Worm (Caenorhabditis elegans) whole organism, L4/young adult: ENCODE measurements around the gene W06G6.20.

Source experiments
- dao-5 ChIP-seq: sonication (generic microtip); optimal IDR thresholded peaks from 2 replicates; lab custom pipeline; 2016; ENCODE audit warnings: missing genotype, missing genetic modification characterization, moderate library complexity, missing compliant biosample characterization
- him-1 ChIP-seq: sonication (generic microtip); optimal IDR thresholded peaks from 2 replicates; lab custom pipeline; 2016; ENCODE audit warnings: missing genotype, missing genetic modification reagents, missing genetic modification characterization, missing compliant biosample characterization

DNA sequence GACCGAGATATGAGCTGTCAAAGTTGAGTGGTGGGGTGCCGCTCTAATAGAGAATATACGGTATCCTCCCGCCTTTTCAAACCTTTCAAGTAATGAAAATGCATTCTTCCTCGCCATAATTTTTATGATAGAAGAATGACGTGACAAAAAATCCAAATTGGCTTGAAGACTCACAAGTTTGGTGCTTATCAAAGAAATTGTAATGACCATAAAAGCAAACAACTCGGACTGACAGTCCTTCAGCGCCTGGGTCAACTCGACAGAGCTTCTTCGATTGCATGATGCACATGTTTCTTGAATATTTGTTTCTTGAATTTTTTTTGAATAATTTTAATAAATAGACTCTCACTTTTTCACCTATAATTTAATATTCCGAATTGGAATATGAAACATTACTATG lies 42.7 kb downstream of the W06G6.20 start:
- TF ChIP-seq him-1 (tag; lab: Kevin White, UChicago): no peak
- no peak for TF ChIP-seq dao-5
